Worm (Caenorhabditis elegans) whole organism, young adult: ENCODE measurements around the gene F37C12.18.

Source experiments
- D2030.7 ChIP-seq: fragments of 200-800 bp; sonication (Bioruptor generic); IDR thresholded peaks from 2 replicates; pipeline ENCODE4 v1.3.6; 2022; ENCODE audit warnings: missing genetic modification reagents, missing genetic modification characterization, missing compliant biosample characterization
- F22D6.2 ChIP-seq: sonication (generic microtip); optimal IDR thresholded peaks from 2 replicates; lab custom pipeline; 2016; ENCODE audit warnings: mild to moderate bottlenecking, missing genetic modification characterization, missing compliant biosample characterization
- F37B4.10 ChIP-seq: fragments of 200-800 bp; sonication (Bioruptor generic); IDR thresholded peaks from 2 replicates; pipeline ENCODE4 v1.3.6; 2022; ENCODE audit warnings: missing genetic modification characterization, missing compliant biosample characterization
- F57A8.1 ChIP-seq: fragments of 200-800 bp; sonication (Bioruptor generic); optimal IDR thresholded peaks from 2 replicates; lab custom pipeline; 2018; ENCODE audit warnings: mild to moderate bottlenecking, missing genetic modification characterization, moderate library complexity, missing compliant biosample characterization
- F57C9.4 ChIP-seq: sonication (generic microtip); optimal IDR thresholded peaks from 2 replicates; lab custom pipeline; 2017; ENCODE audit warnings: mild to moderate bottlenecking, missing genetic modification characterization, missing compliant biosample characterization
- K11D2.4 ChIP-seq: fragments of 200-800 bp; sonication (Bioruptor generic); IDR thresholded peaks from 2 replicates; pipeline ENCODE4 v1.3.6; 2022; ENCODE audit warnings: missing genetic modification reagents, missing genetic modification characterization, missing compliant biosample characterization
- K12H6.12 ChIP-seq: fragments of 200-800 bp; sonication (Bioruptor generic); optimal IDR thresholded peaks from 2 replicates; lab custom pipeline; 2018; ENCODE audit warnings: mild to moderate bottlenecking, missing genetic modification characterization, missing compliant biosample characterization
- T26A5.8 ChIP-seq: sonication (generic microtip); optimal IDR thresholded peaks from 2 replicates; lab custom pipeline; 2016; ENCODE audit warnings: missing genetic modification characterization, missing compliant biosample characterization
- Y53F4B.3 ChIP-seq: fragments of 200-800 bp; sonication (Bioruptor generic); IDR thresholded peaks from 2 replicates; pipeline ENCODE4 v1.3.6; 2022; ENCODE audit warnings: missing genetic modification reagents, missing genetic modification characterization, missing compliant biosample characterization
- Y53G8AR.9 ChIP-seq: fragments of 200-800 bp; sonication (Bioruptor generic); conservative IDR thresholded peaks from 2 replicates; pipeline ENCODE4 v1.3.6; 2022; ENCODE audit warnings: missing genetic modification reagents, missing genetic modification characterization, missing compliant biosample characterization
- Y67H2A.10 ChIP-seq: fragments of 200-800 bp; sonication (Bioruptor generic); conservative IDR thresholded peaks from 2 replicates; pipeline ENCODE4 v1.3.6; 2022; ENCODE audit warnings: missing genetic modification reagents, missing genetic modification characterization, missing compliant biosample characterization
- attf-3 ChIP-seq: fragments of 200-800 bp; sonication (Bioruptor generic); conservative IDR thresholded peaks from 2 replicates; pipeline ENCODE4 v1.3.6; 2022; ENCODE audit warnings: missing genetic modification reagents, missing genetic modification characterization, missing compliant biosample characterization
- cebp-1 ChIP-seq, 2 experiments: fragments of 200-800 bp in 1 of 2; sonication (Bioruptor generic) in 1 of 2; sonication (generic microtip) in 1 of 2; IDR thresholded peaks in 1 of 2; optimal IDR thresholded peaks in 1 of 2; 2 replicates each; pipeline versions ENCODE4 v1.3.6 to Lab custom; 2017 to 2022; ENCODE audit warnings: missing compliant biosample characterization in 2 of 2, missing genetic modification characterization in 2 of 2, mild to moderate bottlenecking in 1 of 2, missing genetic modification reagents in 1 of 2, moderate library complexity in 1 of 2
- ceh-100 ChIP-seq: fragments of 200-800 bp; sonication (Bioruptor generic); IDR thresholded peaks from 2 replicates; pipeline ENCODE4 v1.3.6; 2022; ENCODE audit warnings: missing genetic modification reagents, missing genetic modification characterization, missing compliant biosample characterization
- ceh-27 ChIP-seq: fragments of 200-800 bp; sonication (Bioruptor generic); optimal IDR thresholded peaks from 2 replicates; lab custom pipeline; 2018; ENCODE audit warnings: mild to moderate bottlenecking, missing genetic modification characterization, moderate library complexity, missing compliant biosample characterization
- ceh-40 ChIP-seq: fragments of 200-800 bp; sonication (Bioruptor generic); IDR thresholded peaks from 2 replicates; pipeline ENCODE4 v1.3.6; 2022; ENCODE audit warnings: missing genetic modification characterization, missing compliant biosample characterization
- ceh-79 ChIP-seq: sonication (generic microtip); optimal IDR thresholded peaks from 2 replicates; lab custom pipeline; 2017; ENCODE audit warnings: mild to moderate bottlenecking, missing genetic modification characterization, missing compliant biosample characterization
- die-1 ChIP-seq: sonication (generic microtip); optimal IDR thresholded peaks from 2 replicates; lab custom pipeline; 2016; ENCODE audit warnings: missing genotype, mild to moderate bottlenecking, missing genetic modification characterization, missing compliant biosample characterization
- dox-1 ChIP-seq: fragments of 200-800 bp; sonication (Bioruptor generic); IDR thresholded peaks from 2 replicates; pipeline ENCODE4 v1.3.6; 2022; ENCODE audit warnings: missing genetic modification reagents, missing genetic modification characterization, missing compliant biosample characterization
- efl-1 ChIP-seq: fragments of 150-350 bp; optimal IDR thresholded peaks from 2 replicates; lab custom pipeline; 2014; ENCODE audit warnings: missing biosample characterization, missing genetic modification reagents, missing genetic modification characterization
- ekl-4 ChIP-seq: fragments of 200-800 bp; sonication (Bioruptor generic); IDR thresholded peaks from 2 replicates; pipeline ENCODE4 v1.3.6; 2022; ENCODE audit warnings: missing genetic modification reagents, missing genetic modification characterization, missing compliant biosample characterization
- hmg-1.2 ChIP-seq: fragments of 200-800 bp; sonication (Bioruptor generic); IDR thresholded peaks from 2 replicates; pipeline ENCODE4 v1.3.6; 2022; ENCODE audit warnings: missing genetic modification reagents, missing genetic modification characterization, missing compliant biosample characterization
- let-607 ChIP-seq, 2 experiments: fragments of 200-800 bp in 1 of 2; sonication (Bioruptor generic) in 1 of 2; sonication (generic microtip) in 1 of 2; optimal IDR thresholded peaks; 2 replicates each; lab custom pipeline; 2016 to 2018; ENCODE audit warnings: mild to moderate bottlenecking in 2 of 2, missing compliant biosample characterization in 2 of 2, missing genetic modification characterization in 2 of 2, moderate library complexity in 2 of 2, missing genotype in 1 of 2
- lin-35 ChIP-seq, 3 experiments: fragments of 150-350 bp in 2 of 3; sonication (generic microtip) in 1 of 3; optimal IDR thresholded peaks; 2 replicates each; lab custom pipeline; 2014 to 2018; ENCODE audit warnings: missing biosample characterization in 3 of 3, missing genetic modification characterization in 3 of 3, missing genetic modification reagents in 3 of 3
- lin-54 ChIP-seq: fragments of 200-800 bp; sonication (Bioruptor generic); optimal IDR thresholded peaks from 2 replicates; lab custom pipeline; 2018; ENCODE audit warnings: mild to moderate bottlenecking, missing genetic modification characterization, missing compliant biosample characterization
- lsl-1 ChIP-seq: fragments of 200-800 bp; sonication (Bioruptor generic); optimal IDR thresholded peaks from 2 replicates; lab custom pipeline; 2018; ENCODE audit warnings: mild to moderate bottlenecking, missing genetic modification characterization, moderate library complexity, missing compliant biosample characterization
- lsy-27 ChIP-seq: sonication (generic microtip); optimal IDR thresholded peaks from 2 replicates; lab custom pipeline; 2017; ENCODE audit warnings: missing genetic modification characterization, mild to moderate bottlenecking, missing compliant biosample characterization, antibody characterized with exemption, missing genotype, borderline replicate concordance; ENCODE audit not compliant: insufficient read depth
- madf-10 ChIP-seq: sonication (generic microtip); optimal IDR thresholded peaks from 2 replicates; lab custom pipeline; 2016; ENCODE audit warnings: mild to moderate bottlenecking, missing genetic modification characterization, missing compliant biosample characterization
- madf-8 ChIP-seq: fragments of 200-800 bp; sonication (Bioruptor generic); conservative IDR thresholded peaks from 2 replicates; pipeline ENCODE4 v1.3.6; 2022; ENCODE audit warnings: missing genetic modification reagents, missing genetic modification characterization, missing compliant biosample characterization
- mxl-1 ChIP-seq: sonication (generic microtip); optimal IDR thresholded peaks from 2 replicates; lab custom pipeline; 2016; ENCODE audit warnings: missing genetic modification characterization, missing compliant biosample characterization
- nhr-179 ChIP-seq: sonication (generic microtip); optimal IDR thresholded peaks from 2 replicates; lab custom pipeline; 2016; ENCODE audit warnings: mild to moderate bottlenecking, missing genetic modification characterization, missing compliant biosample characterization
- pha-4 ChIP-seq: fragments of 150-350 bp; sonication (generic microtip); optimal IDR thresholded peaks from 2 replicates; lab custom pipeline; 2014; ENCODE audit warnings: missing biosample characterization, missing genetic modification reagents, missing genetic modification characterization
- snpc-1.3 ChIP-seq: sonication (generic microtip); optimal IDR thresholded peaks from 2 replicates; lab custom pipeline; 2017; ENCODE audit warnings: missing genetic modification characterization, mild to moderate bottlenecking, missing compliant biosample characterization, antibody characterized with exemption, moderate library complexity, missing genotype, missing genetic modification reagents; ENCODE audit not compliant: insufficient read depth
- snpc-3.4 ChIP-seq: sonication (generic microtip); optimal IDR thresholded peaks from 2 replicates; lab custom pipeline; 2017; ENCODE audit warnings: missing genetic modification characterization, mild to moderate bottlenecking, missing compliant biosample characterization, antibody characterized with exemption, moderate library complexity, missing genotype, missing genetic modification reagents
- snpc-4 ChIP-seq, 5 experiments: fragments of 150-350 bp in 1 of 5; sonication (generic microtip) in 4 of 5; optimal IDR thresholded peaks; 2 replicates each; lab custom pipeline; 2014 to 2018; ENCODE audit warnings: missing genetic modification characterization in 5 of 5, missing biosample characterization in 3 of 5, antibody characterized with exemption in 2 of 5, mild to moderate bottlenecking in 2 of 5, missing compliant biosample characterization in 2 of 5, missing genotype in 2 of 5, moderate library complexity in 2 of 5, missing genetic modification reagents in 1 of 5
- sptf-2 ChIP-seq: fragments of 200-800 bp; sonication (Bioruptor generic); optimal IDR thresholded peaks from 2 replicates; lab custom pipeline; 2018; ENCODE audit warnings: mild to moderate bottlenecking, missing genetic modification characterization, missing compliant biosample characterization
- tlf-1 ChIP-seq: fragments of 200-800 bp; sonication (Bioruptor generic); optimal IDR thresholded peaks from 2 replicates; lab custom pipeline; 2018; ENCODE audit warnings: mild to moderate bottlenecking, missing genetic modification characterization, missing compliant biosample characterization
- xnd-1 ChIP-seq: sonication (generic microtip); optimal IDR thresholded peaks from 2 replicates; lab custom pipeline; 2016; ENCODE audit warnings: missing genotype, missing genetic modification reagents, missing genetic modification characterization, missing compliant biosample characterization
- ztf-18 ChIP-seq: sonication (generic microtip); optimal IDR thresholded peaks from 2 replicates; lab custom pipeline; 2016; ENCODE audit warnings: missing genotype, mild to moderate bottlenecking, missing genetic modification characterization, missing compliant biosample characterization
- ztf-25 ChIP-seq: fragments of 200-800 bp; sonication (Bioruptor generic); IDR thresholded peaks from 2 replicates; pipeline ENCODE4 v1.3.6; 2022; ENCODE audit warnings: missing genetic modification reagents, missing genetic modification characterization, missing compliant biosample characterization
- ztf-26 ChIP-seq: sonication (generic microtip); optimal IDR thresholded peaks from 2 replicates; lab custom pipeline; 2017; ENCODE audit warnings: missing genetic modification characterization, missing compliant biosample characterization
- ztf-28 ChIP-seq: fragments of 200-800 bp; sonication (Bioruptor generic); IDR thresholded peaks from 2 replicates; pipeline ENCODE4 v1.3.6; 2022; ENCODE audit warnings: missing genetic modification reagents, missing genetic modification characterization, missing compliant biosample characterization

Gene F37C12.18

ce11 chrIII:7209721-7210120 lies 14.5 kb upstream of the F37C12.18 start, which contains the start of gene R151.2 (continued):
- TF ChIP-seq ztf-18 (tag; lab: Kevin White, UChicago): no peak
- TF ChIP-seq madf-10: no peak
- TF ChIP-seq Y53G8AR.9 (GFP tag; lab: Robert Waterston, UW): 0 out of 2 replicates have a peak, but pooled peaks have one; percentile 26
- TF ChIP-seq cebp-1 (GFP tag; IDR thresholded peaks at IDR 0.05; lab: Robert Waterston, UW): no peak
- no peak for TF ChIP-seq cebp-1 (tag; optimal IDR thresholded peaks at IDR 0.05; lab: Kevin White, UChicago)
- no peak for TF ChIP-seq ceh-40
- TF ChIP-seq lin-54 (GFP tag; lab: Kevin White, UChicago): peak; percentile 53
- no peak for TF ChIP-seq ztf-25
- no peak for TF ChIP-seq K11D2.4 (GFP tag; lab: Robert Waterston, UW)
- TF ChIP-seq T26A5.8 (tag; lab: Kevin White, UChicago): no peak
- TF ChIP-seq snpc-3.4 (tag; lab: Kevin White, UChicago): peak; percentile 37
- TF ChIP-seq F57A8.1 (GFP tag; lab: Kevin White, UChicago): peak; percentile 6
- TF ChIP-seq tlf-1 (GFP tag; lab: Kevin White, UChicago): peak; percentile 36
- no peak for TF ChIP-seq ceh-79 (tag; lab: Kevin White, UChicago)
- TF ChIP-seq ztf-26 (tag; lab: Kevin White, UChicago): no peak

ce11 chrIII:7207903-7208497 lies 12.8 kb upstream of the F37C12.18 start, which contains the start of gene rpl-6:
rpl-6 (plus strand) TSS chrIII:7208447.
- TF ChIP-seq ztf-28 (GFP tag; lab: Robert Waterston, UW) (0 out of 2 replicates have a peak, but pooled peaks have one; percentile 62), Y67H2A.10 (GFP tag; lab: Robert Waterston, UW) (peak; percentile 59), Y53G8AR.9 (GFP tag; lab: Robert Waterston, UW) (peak; percentile 84), ceh-27 (GFP tag; lab: Kevin White, UChicago) (peak; percentile 82), lin-35 (GFP tag; optimal IDR thresholded peaks at IDR 0.05; lab: Kevin White, UChicago) (peak in 1 of 3 experiments; percentile 86), efl-1 (GFP tag; lab: Kevin White, UChicago) (peak; percentile 68), dox-1 (GFP tag; lab: Robert Waterston, UW) (peak; percentile 55; the same call in 1 of the 2 replicates), lsl-1 (GFP tag; lab: Kevin White, UChicago) (peak; percentile 91), F57C9.4 (tag; lab: Kevin White, UChicago) (no peak), attf-3 (peak; percentile 74), die-1 (tag; lab: Kevin White, UChicago) (no peak), pha-4 (tag; lab: Kevin White, UChicago) (peak; percentile 80), cebp-1 (GFP tag; IDR thresholded peaks at IDR 0.05; lab: Robert Waterston, UW) (no peak), cebp-1 (tag; optimal IDR thresholded peaks at IDR 0.05; lab: Kevin White, UChicago) (peak; percentile 72), lsy-27 (tag; lab: Kevin White, UChicago) (peak; percentile 16), Y53F4B.3 (GFP tag; lab: Robert Waterston, UW) (no peak), hmg-1.2 (GFP tag; lab: Robert Waterston, UW) (peak; percentile 86), lin-54 (GFP tag; lab: Kevin White, UChicago) (peak; percentile 80), F22D6.2 (tag; lab: Kevin White, UChicago) (no peak), ztf-18 (tag; lab: Kevin White, UChicago) (peak; percentile 47), sptf-2 (GFP tag; lab: Kevin White, UChicago) (no peak), ceh-79 (tag; lab: Kevin White, UChicago) (no peak), mxl-1 (tag; lab: Kevin White, UChicago) (no peak), ekl-4 (GFP tag; lab: Robert Waterston, UW) (peak; percentile 86), ceh-40 (no peak), D2030.7 (GFP tag; lab: Robert Waterston, UW) (0 out of 2 replicates have a peak, but pooled peaks have one; percentile 44), snpc-1.3 (tag; lab: Kevin White, UChicago) (peak; percentile 76), let-607 (tag; optimal IDR thresholded peaks at IDR 0.05; lab: Kevin White, UChicago) (peak in 1 of 2 experiments; percentile 42), ceh-100 (GFP tag; lab: Robert Waterston, UW) (peak; percentile 29; the same call in 1 of the 2 replicates), madf-8 (GFP tag; lab: Robert Waterston, UW) (peak; percentile 54), xnd-1 (tag; lab: Kevin White, UChicago) (peak; percentile 1), F37B4.10 (GFP tag; lab: Robert Waterston, UW) (no peak), snpc-4 (GFP tag; optimal IDR thresholded peaks at IDR 0.05; lab: Kevin White, UChicago) (no peak), snpc-4 (tag; optimal IDR thresholded peaks at IDR 0.05; lab: Kevin White, UChicago) (peak; percentile 49 to 76 (median 62)), nhr-179 (tag; lab: Kevin White, UChicago) (no peak), K12H6.12 (tag; lab: Kevin White, UChicago) (peak; percentile 8), madf-10 (peak; percentile 4)
